Worm (Caenorhabditis elegans) whole organism, mixed stage, embryonic: ENCODE results near the gene F39E9.6.

Source experiments
- M03D4.4 ChIP-seq: sonication (generic microtip); optimal IDR thresholded peaks from 2 replicates; lab custom pipeline; 2017; ENCODE audit warnings: mild to moderate bottlenecking, missing genetic modification characterization, missing compliant biosample characterization
- bed-3 ChIP-seq: fragments of 200-800 bp; sonication (Bioruptor generic); optimal IDR thresholded peaks from 3 replicates; lab custom pipeline; 2018; ENCODE audit warnings: mild to moderate bottlenecking, missing genetic modification characterization, moderate library complexity, missing compliant biosample characterization
- blmp-1 ChIP-seq: fragments of 150-350 bp; optimal IDR thresholded peaks from 2 replicates; lab custom pipeline; 2014; ENCODE audit warnings: missing biosample characterization, missing genetic modification characterization
- ceh-39 ChIP-seq: fragments of 150-350 bp; optimal IDR thresholded peaks from 2 replicates; lab custom pipeline; 2014; ENCODE audit warnings: missing biosample characterization, missing genetic modification characterization
- ceh-43 ChIP-seq: fragments of 200-800 bp; sonication (Bioruptor generic); optimal IDR thresholded peaks from 2 replicates; lab custom pipeline; 2018; ENCODE audit warnings: mild to moderate bottlenecking, missing genetic modification characterization, moderate library complexity, missing compliant biosample characterization
- ceh-83 ChIP-seq: fragments of 200-800 bp; sonication (Bioruptor generic); optimal IDR thresholded peaks from 2 replicates; lab custom pipeline; 2018; ENCODE audit warnings: mild to moderate bottlenecking, missing genetic modification characterization, missing compliant biosample characterization
- ces-1 ChIP-seq: fragments of 150-350 bp; optimal IDR thresholded peaks from 2 replicates; lab custom pipeline; 2014; ENCODE audit warnings: missing biosample characterization, missing genetic modification reagents, missing genetic modification characterization
- cnd-1 ChIP-seq: fragments of 200-800 bp; sonication (Bioruptor generic); optimal IDR thresholded peaks from 2 replicates; lab custom pipeline; 2018; ENCODE audit warnings: mild to moderate bottlenecking, missing genetic modification characterization, missing compliant biosample characterization
- drap-1 ChIP-seq: fragments of 200-800 bp; sonication (Bioruptor generic); optimal IDR thresholded peaks from 3 replicates; lab custom pipeline; 2018; ENCODE audit warnings: mild to moderate bottlenecking, missing genetic modification characterization, missing compliant biosample characterization
- elt-3 ChIP-seq: fragments of 150-350 bp; optimal IDR thresholded peaks from 2 replicates; lab custom pipeline; 2014; ENCODE audit warnings: missing biosample characterization, missing genetic modification characterization
- ham-2 ChIP-seq: fragments of 200-800 bp; sonication (Bioruptor generic); optimal IDR thresholded peaks from 2 replicates; lab custom pipeline; 2018; ENCODE audit warnings: mild to moderate bottlenecking, missing genetic modification characterization, missing compliant biosample characterization
- hlh-1 ChIP-seq: fragments of 150-350 bp; optimal IDR thresholded peaks from 2 replicates; lab custom pipeline; 2014; ENCODE audit warnings: missing biosample characterization, missing genetic modification reagents, missing genetic modification characterization
- lin-13 ChIP-seq: fragments of 150-350 bp; optimal IDR thresholded peaks from 2 replicates; lab custom pipeline; 2014; ENCODE audit warnings: missing biosample characterization, missing genetic modification characterization
- lin-32 ChIP-seq: fragments of 200-800 bp; sonication (Bioruptor generic); optimal IDR thresholded peaks from 2 replicates; lab custom pipeline; 2018; ENCODE audit warnings: mild to moderate bottlenecking, missing genetic modification characterization, missing compliant biosample characterization
- mep-1 ChIP-seq: fragments of 150-350 bp; optimal IDR thresholded peaks from 2 replicates; lab custom pipeline; 2017; ENCODE audit warnings: missing biosample characterization, missing genetic modification reagents, missing genetic modification characterization, inconsistent platforms
- mls-2 ChIP-seq: sonication (generic microtip); optimal IDR thresholded peaks from 2 replicates; lab custom pipeline; 2016; ENCODE audit warnings: mild to moderate bottlenecking, missing genetic modification characterization, moderate library complexity, missing compliant biosample characterization
- nhr-12 ChIP-seq: fragments of 150-350 bp; optimal IDR thresholded peaks from 2 replicates; lab custom pipeline; 2014; ENCODE audit warnings: missing biosample characterization, missing genetic modification characterization
- nhr-2 ChIP-seq: fragments of 150-350 bp; optimal IDR thresholded peaks from 2 replicates; lab custom pipeline; 2014; ENCODE audit warnings: missing biosample characterization, missing genetic modification characterization
- nhr-237 ChIP-seq: fragments of 150-350 bp; optimal IDR thresholded peaks from 2 replicates; lab custom pipeline; 2014; ENCODE audit warnings: missing biosample characterization, missing genetic modification characterization
- nhr-28 ChIP-seq: fragments of 150-350 bp; optimal IDR thresholded peaks from 2 replicates; lab custom pipeline; 2014; ENCODE audit warnings: missing biosample characterization, missing genetic modification characterization
- nhr-76 ChIP-seq: sonication (generic microtip); optimal IDR thresholded peaks from 2 replicates; lab custom pipeline; 2017; ENCODE audit warnings: missing biosample characterization, missing genetic modification characterization
- pha-4 ChIP-seq: fragments of 150-350 bp; optimal IDR thresholded peaks from 2 replicates; lab custom pipeline; 2018; ENCODE audit warnings: missing biosample characterization, missing genetic modification reagents, missing genetic modification characterization
- sem-2 ChIP-seq: fragments of 200-800 bp; sonication (Bioruptor generic); optimal IDR thresholded peaks from 2 replicates; lab custom pipeline; 2018; ENCODE audit warnings: mild to moderate bottlenecking, missing genetic modification characterization, missing compliant biosample characterization
- snpc-4 ChIP-seq: fragments of 150-350 bp; optimal IDR thresholded peaks from 2 replicates; lab custom pipeline; 2014; ENCODE audit warnings: missing biosample characterization, missing genetic modification characterization
- sptf-1 ChIP-seq: sonication (generic microtip); optimal IDR thresholded peaks from 2 replicates; lab custom pipeline; 2017; ENCODE audit warnings: mild to moderate bottlenecking, missing genetic modification characterization, moderate library complexity, missing compliant biosample characterization
- tbx-8 ChIP-seq: fragments of 200-800 bp; sonication (Bioruptor generic); optimal IDR thresholded peaks from 2 replicates; lab custom pipeline; 2018; ENCODE audit warnings: mild to moderate bottlenecking, missing genetic modification characterization, moderate library complexity, missing compliant biosample characterization
- unc-120 ChIP-seq: sonication (generic microtip); optimal IDR thresholded peaks from 2 replicates; lab custom pipeline; 2017; ENCODE audit warnings: missing genetic modification characterization, missing compliant biosample characterization; ENCODE audit not compliant: poor library complexity, severe bottlenecking
- unc-39 ChIP-seq: fragments of 150-350 bp; optimal IDR thresholded peaks from 2 replicates; lab custom pipeline; 2014; ENCODE audit warnings: missing biosample characterization, missing genetic modification characterization
- zip-8 ChIP-seq: fragments of 150-350 bp; optimal IDR thresholded peaks from 2 replicates; lab custom pipeline; 2014; ENCODE audit warnings: missing biosample characterization, missing genetic modification characterization
- ztf-11 ChIP-seq: fragments of 150-350 bp; optimal IDR thresholded peaks from 2 replicates; lab custom pipeline; 2014; ENCODE audit warnings: missing biosample characterization, missing genetic modification characterization

The F39E9.6 gene

DNA sequence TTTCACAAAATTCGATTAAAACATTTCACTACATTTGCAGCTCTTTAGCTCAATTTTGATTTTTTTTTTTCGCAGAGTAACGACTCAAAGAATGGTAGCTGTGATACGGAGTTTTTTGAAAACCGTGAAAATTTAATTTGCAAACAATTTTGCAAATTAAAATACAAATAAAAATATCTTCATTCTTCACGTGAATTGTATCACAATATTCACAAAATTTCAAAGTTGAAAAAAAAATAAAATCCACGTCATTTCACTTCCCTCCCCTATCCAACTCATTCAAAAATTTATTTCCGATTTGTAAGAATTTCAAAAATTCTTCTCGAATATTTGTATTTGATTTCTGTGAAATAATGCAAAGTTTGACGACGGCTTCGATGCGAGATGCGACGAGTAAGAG, 34.7 kb downstream of the F39E9.6 start, which contains the start of gene wht-4:
TSS of gene wht-4 (plus strand) at position 301 of the 400 bp plus-strand sequence.
- TF ChIP-seq mep-1 = no peak
- no peak for TF ChIP-seq ham-2
- TF ChIP-seq nhr-12 (tag; lab: Kevin White, UChicago) = no peak
- no peak for TF ChIP-seq nhr-28 (tag; lab: Kevin White, UChicago)
- no peak for TF ChIP-seq ceh-39 (tag; lab: Kevin White, UChicago)
- TF ChIP-seq mls-2 = no peak
- no peak for TF ChIP-seq tbx-8 (GFP tag; lab: Kevin White, UChicago)
- no peak for TF ChIP-seq pha-4 (tag; lab: Kevin White, UChicago)
- TF ChIP-seq unc-39 (tag; lab: Kevin White, UChicago) = no peak
- TF ChIP-seq drap-1 = no peak
- TF ChIP-seq nhr-237 = no peak

DNA sequence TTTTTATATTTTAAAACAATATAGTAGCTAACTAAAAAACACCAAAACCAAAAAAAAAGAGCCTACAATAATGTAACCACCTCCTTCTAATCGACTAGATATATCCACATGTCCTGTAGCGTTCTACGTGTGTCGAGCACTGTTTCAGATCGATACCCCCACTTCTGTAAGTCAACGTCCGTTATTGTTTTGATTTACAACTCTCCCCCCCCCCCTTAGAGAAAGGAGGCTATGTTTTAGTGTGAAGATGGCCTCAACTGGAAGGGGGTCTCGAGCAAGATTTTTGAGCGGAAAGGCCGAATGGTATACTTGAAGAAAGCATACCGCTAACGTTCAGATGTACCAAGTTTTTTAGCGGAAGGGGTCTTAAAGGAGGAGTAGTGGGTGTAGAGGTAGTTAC, 35.7 kb downstream of the F39E9.6 start, which contains the start of gene F02E11.4:
TSS of gene F02E11.4 (minus strand) at position 101 of the 400 bp plus-strand sequence.
- TF ChIP-seq ceh-43 (GFP tag; lab: Kevin White, UChicago) = no peak
- no peak for TF ChIP-seq nhr-237
- no peak for TF ChIP-seq unc-39 (tag; lab: Kevin White, UChicago)
- TF ChIP-seq nhr-28 (tag; lab: Kevin White, UChicago) = no peak
- TF ChIP-seq elt-3 = no peak
- no peak for TF ChIP-seq mls-2
- TF ChIP-seq blmp-1 (tag; lab: Kevin White, UChicago) = no peak
- TF ChIP-seq ceh-83 = no peak
- no peak for TF ChIP-seq sptf-1 (tag; lab: Kevin White, UChicago)
- TF ChIP-seq zip-8 = no peak
- no peak for TF ChIP-seq lin-13 (tag; lab: Kevin White, UChicago)
- TF ChIP-seq nhr-12 (tag; lab: Kevin White, UChicago) = no peak

- TF ChIP-seq lin-13 (tag; lab: Kevin White, UChicago) (no peak), ces-1 (GFP tag; lab: Kevin White, UChicago) (no peak), elt-3 (no peak), lin-32 (GFP tag; lab: Kevin White, UChicago) (no peak), tbx-8 (GFP tag; lab: Kevin White, UChicago) (no peak), unc-39 (tag; lab: Kevin White, UChicago) (no peak), ztf-11 (tag; lab: Kevin White, UChicago) (no peak), ceh-39 (tag; lab: Kevin White, UChicago) (no peak), unc-120 (no peak)
- TF ChIP-seq, all 35 proteins: peak for 0
These were observed 38.4 kb downstream of the F39E9.6 start, which contains the start of gene F02E11.3 for ce11 chrII:3274923-3275322. TSS of gene F02E11.3 (minus strand) at chrII:3275023.

DNA sequence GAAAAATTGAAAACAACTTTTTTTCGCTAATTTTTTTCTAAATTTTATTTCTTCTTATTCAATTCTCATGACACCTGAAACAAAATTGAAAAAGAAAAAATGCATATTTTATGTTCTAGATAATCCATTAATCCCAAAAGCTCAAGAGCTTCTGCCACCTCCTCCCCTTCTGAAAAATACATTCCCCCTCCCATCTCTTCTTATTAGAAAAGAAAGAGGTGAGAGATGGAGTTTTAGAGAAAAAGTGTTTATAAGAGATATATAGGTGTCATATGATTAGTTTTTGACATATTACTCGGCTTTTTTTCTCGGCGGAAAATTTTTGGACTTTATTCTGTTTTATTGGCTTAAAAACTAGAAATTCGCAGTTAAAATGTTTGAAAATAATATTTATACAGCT, 42.7 kb downstream of the F39E9.6 start:
- TF ChIP-seq pha-4 (tag; lab: Kevin White, UChicago) (no peak), blmp-1 (tag; lab: Kevin White, UChicago) (no peak), cnd-1 (tag; lab: Kevin White, UChicago) (no peak), zip-8 (no peak), hlh-1 (tag; lab: Kevin White, UChicago) (no peak), M03D4.4 (no peak), nhr-76 (no peak), nhr-12 (tag; lab: Kevin White, UChicago) (no peak), bed-3 (GFP tag; lab: Kevin White, UChicago) (no peak), mls-2 (no peak), lin-32 (GFP tag; lab: Kevin White, UChicago) (no peak), nhr-2 (tag; lab: Kevin White, UChicago) (no peak), sptf-1 (tag; lab: Kevin White, UChicago) (no peak), sem-2 (GFP tag; lab: Kevin White, UChicago) (no peak), ceh-39 (tag; lab: Kevin White, UChicago) (no peak), lin-13 (tag; lab: Kevin White, UChicago) (no peak)

DNA sequence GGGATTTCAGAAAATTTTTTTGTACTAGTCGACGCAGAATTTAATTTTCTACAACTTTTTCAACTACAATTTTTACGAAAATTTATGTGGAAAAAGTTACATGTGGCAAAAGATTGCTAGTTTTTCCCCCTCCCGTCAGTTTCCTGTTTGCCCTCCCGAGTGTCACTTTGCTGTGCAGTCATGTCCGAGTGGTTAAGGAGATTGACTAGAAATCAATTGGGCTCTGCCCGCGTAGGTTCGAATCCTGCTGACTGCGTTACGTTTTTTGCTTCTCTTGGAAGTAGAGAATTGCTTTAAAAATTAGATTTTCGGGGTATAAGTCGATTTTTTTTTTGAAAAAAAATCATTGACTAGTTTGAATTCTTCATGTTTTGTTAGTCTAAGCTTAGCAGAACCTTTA, 45.5 kb downstream of the F39E9.6 start:
- peak; percentile 26 for TF ChIP-seq drap-1
- no peak for TF ChIP-seq nhr-237
- no peak for TF ChIP-seq nhr-76
- TF ChIP-seq sptf-1 (tag; lab: Kevin White, UChicago) = no peak
- TF ChIP-seq mls-2 = no peak
- no peak for TF ChIP-seq ceh-43 (GFP tag; lab: Kevin White, UChicago)
- TF ChIP-seq pha-4 (tag; lab: Kevin White, UChicago) = no peak
- TF ChIP-seq ceh-83 = peak; percentile 53
- no peak for TF ChIP-seq ham-2
- no peak for TF ChIP-seq blmp-1 (tag; lab: Kevin White, UChicago)
- TF ChIP-seq M03D4.4 = no peak
- TF ChIP-seq mep-1 = no peak
- TF ChIP-seq snpc-4 (tag; lab: Kevin White, UChicago) = no peak
- peak; percentile 30 for TF ChIP-seq cnd-1 (tag; lab: Kevin White, UChicago)
- TF ChIP-seq, all 35 proteins: peak for 3
